Worm (Caenorhabditis elegans) whole organism, midembryonic: ENCODE results near the gene C06A1.3.

Source experiments
- T22C8.4 ChIP-seq: fragments of 200-800 bp; sonication (Bioruptor generic); IDR thresholded peaks from 2 replicates; pipeline ENCODE4 v1.3.6; 2022; ENCODE audit warnings: missing genetic modification characterization, missing compliant biosample characterization
- cog-1 ChIP-seq: sonication (generic microtip); optimal IDR thresholded peaks from 2 replicates; lab custom pipeline; 2016; ENCODE audit warnings: missing genetic modification characterization, missing compliant biosample characterization
- flt-1 ChIP-seq: fragments of 200-800 bp; sonication (Bioruptor generic); IDR thresholded peaks from 2 replicates; pipeline ENCODE4 v1.3.6; 2022; ENCODE audit warnings: missing genetic modification characterization, missing compliant biosample characterization
- klf-2 ChIP-seq: fragments of 200-800 bp; sonication (Bioruptor generic); conservative IDR thresholded peaks from 2 replicates; pipeline ENCODE4 v1.3.6; 2022; ENCODE audit warnings: missing genetic modification reagents, missing genetic modification characterization, missing compliant biosample characterization
- med-1 ChIP-seq: sonication (generic microtip); optimal IDR thresholded peaks from 2 replicates; lab custom pipeline; 2017; ENCODE audit warnings: missing genetic modification characterization, mild to moderate bottlenecking, missing compliant biosample characterization, antibody characterized with exemption, missing genetic modification reagents; ENCODE audit not compliant: insufficient read depth
- ref-1 ChIP-seq: fragments of 200-800 bp; sonication (Bioruptor generic); conservative IDR thresholded peaks from 2 replicates; pipeline ENCODE4 v1.3.6; 2022; ENCODE audit warnings: missing genetic modification reagents, missing genetic modification characterization, missing compliant biosample characterization
- tab-1 ChIP-seq: fragments of 200-800 bp; sonication (Bioruptor generic); IDR thresholded peaks from 2 replicates; pipeline ENCODE4 v1.3.6; 2022; ENCODE audit warnings: missing genetic modification characterization, missing compliant biosample characterization
- ztf-23 ChIP-seq: fragments of 200-800 bp; sonication (Bioruptor generic); IDR thresholded peaks from 2 replicates; pipeline ENCODE4 v1.3.6; 2022; ENCODE audit warnings: missing genetic modification reagents, missing genetic modification characterization, missing compliant biosample characterization
- ztf-29 ChIP-seq: fragments of 200-800 bp; sonication (Bioruptor generic); IDR thresholded peaks from 2 replicates; pipeline ENCODE4 v1.3.6; 2022; ENCODE audit warnings: missing genetic modification reagents, missing genetic modification characterization, missing compliant biosample characterization

The C06A1.3 gene

DNA sequence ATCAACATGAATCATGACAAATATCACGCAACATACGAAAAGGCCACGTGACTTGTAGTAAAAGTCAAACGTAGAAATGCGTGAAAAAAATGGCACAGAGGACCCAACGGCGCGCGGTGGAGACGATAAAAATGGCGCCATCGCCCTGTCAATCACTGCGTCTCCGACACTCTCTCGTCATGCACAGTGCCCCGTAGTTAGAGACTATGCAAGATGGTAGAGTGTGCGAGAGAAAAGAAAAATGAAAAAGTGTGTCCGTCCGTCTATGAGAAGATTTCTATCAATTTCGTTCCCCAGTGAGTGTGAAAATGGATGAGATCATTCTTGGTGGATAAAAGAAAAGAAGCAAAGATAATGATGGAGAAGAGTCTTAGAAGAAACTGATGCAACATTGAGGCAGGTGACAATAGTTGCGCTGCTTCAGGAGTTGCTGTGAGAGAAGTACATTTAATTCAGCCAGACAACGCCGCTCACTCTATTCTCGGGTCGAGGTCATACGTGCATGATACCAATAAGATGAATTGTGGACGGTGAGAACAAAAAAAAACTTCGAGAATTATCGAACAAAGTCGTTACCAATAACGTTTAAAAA is 16.5 kb upstream of the C06A1.3 start:
- TF ChIP-seq ztf-23 (GFP tag; lab: Robert Waterston, UW) (no peak), flt-1 (GFP tag; lab: Robert Waterston, UW) (0 out of 2 replicates have a peak, but pooled peaks have one; percentile 6)

DNA sequence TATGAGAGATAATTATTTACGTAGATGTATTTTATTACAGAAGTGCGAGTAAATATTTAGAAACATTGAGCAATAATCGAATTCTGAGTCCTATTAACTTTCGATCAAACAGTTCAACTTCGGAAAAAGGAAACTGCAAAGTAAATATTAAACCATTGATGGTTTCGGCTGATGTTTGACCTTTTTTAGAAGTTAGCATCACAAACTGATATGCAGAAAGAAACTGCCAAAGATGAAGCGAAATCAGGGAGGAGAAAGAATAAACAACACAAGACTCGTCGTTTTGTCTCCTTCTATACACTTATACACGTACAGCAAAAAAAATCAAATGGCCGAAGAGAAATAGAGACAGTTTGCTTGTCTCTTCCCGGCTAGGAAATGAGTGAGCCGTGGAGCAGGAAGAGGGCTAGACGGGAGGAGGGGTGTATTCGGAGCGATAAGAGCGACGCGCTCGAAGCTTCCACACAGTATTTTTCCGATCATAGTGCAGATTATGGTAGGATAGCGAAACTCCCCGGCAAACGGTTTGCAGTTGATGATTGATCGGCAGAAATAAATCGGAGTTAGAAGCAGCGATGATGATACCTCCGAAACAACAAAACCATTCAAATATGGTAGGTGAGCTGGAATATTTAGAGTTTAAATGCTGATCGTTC is 15.4 kb upstream of the C06A1.3 start:
- TF ChIP-seq T22C8.4 (no peak), ztf-23 (GFP tag; lab: Robert Waterston, UW) (no peak), flt-1 (GFP tag; lab: Robert Waterston, UW) (no peak), ztf-29 (GFP tag; lab: Robert Waterston, UW) (no peak), med-1 (GFP tag; lab: Kevin White, UChicago) (no peak), cog-1 (tag; lab: Kevin White, UChicago) (no peak), klf-2 (GFP tag; lab: Robert Waterston, UW) (no peak), tab-1 (GFP tag; lab: Robert Waterston, UW) (no peak), ref-1 (GFP tag; lab: Robert Waterston, UW) (no peak)

DNA sequence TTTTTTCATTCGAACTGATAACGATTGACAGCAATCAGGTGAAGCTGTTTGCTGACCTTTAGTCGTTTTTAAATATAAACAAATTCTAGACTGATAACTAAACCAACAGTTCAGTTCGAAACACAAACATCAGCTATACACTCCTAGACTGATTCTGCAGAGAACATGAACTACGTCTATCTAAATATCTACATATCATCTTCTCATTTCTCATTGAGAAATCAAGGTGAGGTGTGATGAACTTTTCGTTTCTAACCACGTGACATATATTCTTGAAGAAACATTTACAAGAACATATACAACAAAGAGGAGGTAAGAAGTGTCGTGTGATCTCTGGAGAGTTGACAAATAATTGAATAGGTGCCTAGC is 14.9 kb upstream of the C06A1.3 start:
- no peak for TF ChIP-seq flt-1 (GFP tag; lab: Robert Waterston, UW)
- no peak for TF ChIP-seq cog-1 (tag; lab: Kevin White, UChicago)
- no peak for TF ChIP-seq klf-2 (GFP tag; lab: Robert Waterston, UW)
- no peak for TF ChIP-seq ref-1 (GFP tag; lab: Robert Waterston, UW)
- TF ChIP-seq med-1 (GFP tag; lab: Kevin White, UChicago) = no peak
- no peak for TF ChIP-seq T22C8.4
- TF ChIP-seq ztf-23 (GFP tag; lab: Robert Waterston, UW) = no peak
- no peak for TF ChIP-seq tab-1 (GFP tag; lab: Robert Waterston, UW)
- no peak for TF ChIP-seq ztf-29 (GFP tag; lab: Robert Waterston, UW)

ce11 chrII:10558345-10558744 is 13.7 kb upstream of the C06A1.3 start:
- TF ChIP-seq ref-1 (GFP tag; lab: Robert Waterston, UW) (no peak), cog-1 (tag; lab: Kevin White, UChicago) (no peak), ztf-23 (GFP tag; lab: Robert Waterston, UW) (no peak), T22C8.4 (no peak), tab-1 (GFP tag; lab: Robert Waterston, UW) (no peak), klf-2 (GFP tag; lab: Robert Waterston, UW) (no peak), ztf-29 (GFP tag; lab: Robert Waterston, UW) (no peak), flt-1 (GFP tag; lab: Robert Waterston, UW) (no peak), med-1 (GFP tag; lab: Kevin White, UChicago) (no peak)

DNA sequence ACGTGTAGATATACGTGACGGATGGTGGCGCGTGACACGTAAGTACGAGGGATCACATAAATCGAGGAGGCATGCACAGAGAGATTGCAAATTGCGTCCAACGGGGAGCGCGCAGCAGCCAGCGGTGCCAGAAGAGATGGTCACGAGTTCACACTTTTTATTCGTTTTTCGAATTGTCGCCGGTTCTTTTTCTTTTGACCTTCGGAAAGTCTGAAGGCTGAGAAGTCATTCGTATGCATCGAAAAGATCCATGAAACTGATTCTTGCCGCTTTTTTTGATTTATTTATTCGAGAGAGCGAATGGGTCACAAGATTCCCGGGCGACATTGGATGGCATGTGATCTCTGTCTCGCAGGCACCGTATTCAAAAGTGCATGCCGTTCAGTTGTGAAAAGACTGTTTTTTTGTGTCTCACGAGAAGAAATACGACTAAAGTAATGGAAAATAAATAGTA is 13.1 kb upstream of the C06A1.3 start:
- TF ChIP-seq flt-1 (GFP tag; lab: Robert Waterston, UW) (0 out of 2 replicates have a peak, but pooled peaks have one; percentile 41), ztf-23 (GFP tag; lab: Robert Waterston, UW) (0 out of 2 replicates have a peak, but pooled peaks have one; percentile 20), T22C8.4 (no peak)

DNA sequence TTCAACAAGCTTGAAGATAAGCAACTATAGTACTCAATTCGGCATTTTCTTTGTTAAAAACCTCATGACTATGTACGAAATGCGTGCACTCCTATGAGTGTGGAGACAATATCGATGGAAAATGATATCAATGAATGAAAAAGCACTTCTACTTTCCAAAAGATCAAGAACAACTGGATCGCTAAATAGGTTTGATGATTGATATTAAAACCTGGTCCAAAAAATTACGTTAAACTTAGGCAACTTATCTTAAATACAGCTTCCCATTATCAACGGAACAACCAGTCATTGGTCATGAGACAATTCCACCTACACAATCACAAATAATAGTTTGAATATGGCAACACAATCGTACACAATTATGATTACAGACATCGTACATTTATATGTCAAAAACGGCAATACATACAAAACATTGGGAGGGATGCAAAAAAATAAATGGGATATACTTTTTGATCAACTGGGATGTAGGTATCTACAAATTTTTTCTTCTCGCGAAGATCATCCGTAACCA is 12.3 kb upstream of the C06A1.3 start:
- TF ChIP-seq flt-1 (GFP tag; lab: Robert Waterston, UW) (no peak), klf-2 (GFP tag; lab: Robert Waterston, UW) (no peak), med-1 (GFP tag; lab: Kevin White, UChicago) (no peak), ztf-23 (GFP tag; lab: Robert Waterston, UW) (no peak), ref-1 (GFP tag; lab: Robert Waterston, UW) (no peak), cog-1 (tag; lab: Kevin White, UChicago) (no peak), ztf-29 (GFP tag; lab: Robert Waterston, UW) (no peak), tab-1 (GFP tag; lab: Robert Waterston, UW) (no peak), T22C8.4 (no peak)

- peak; percentile 25 for TF ChIP-seq med-1 (GFP tag; lab: Kevin White, UChicago)
- peak; percentile 76 for TF ChIP-seq klf-2 (GFP tag; lab: Robert Waterston, UW)
- TF ChIP-seq flt-1 (GFP tag; lab: Robert Waterston, UW) = peak; percentile 94
- TF ChIP-seq tab-1 (GFP tag; lab: Robert Waterston, UW) = peak; percentile 80
- no peak for TF ChIP-seq ref-1 (GFP tag; lab: Robert Waterston, UW)
- TF ChIP-seq T22C8.4 = peak; percentile 76
- peak; percentile 99 for TF ChIP-seq cog-1 (tag; lab: Kevin White, UChicago)
- TF ChIP-seq ztf-29 (GFP tag; lab: Robert Waterston, UW) = peak; percentile 60; the same call in 1 of the 2 replicates
- TF ChIP-seq ztf-23 (GFP tag; lab: Robert Waterston, UW) = peak; percentile 94
Observed at ce11 chrII:10563368-10563767, 8.7 kb upstream of the C06A1.3 start, which contains the start of gene cdc-48.1. cdc-48.1 (minus strand) TSS chrII:10563407.

ce11 chrII:10564578-10564977 is 7.5 kb upstream of the C06A1.3 start, which contains the start of the genes C06A1.6 and C06A1.7:
C06A1.6 (minus strand) TSS chrII:10564678.
C06A1.7 (plus strand) TSS chrII:10564891.
- TF ChIP-seq med-1 (GFP tag; lab: Kevin White, UChicago) (no peak), ztf-23 (GFP tag; lab: Robert Waterston, UW) (no peak), cog-1 (tag; lab: Kevin White, UChicago) (no peak), T22C8.4 (no peak), flt-1 (GFP tag; lab: Robert Waterston, UW) (no peak), tab-1 (GFP tag; lab: Robert Waterston, UW) (no peak), ztf-29 (GFP tag; lab: Robert Waterston, UW) (no peak), ref-1 (GFP tag; lab: Robert Waterston, UW) (no peak), klf-2 (GFP tag; lab: Robert Waterston, UW) (no peak)

DNA sequence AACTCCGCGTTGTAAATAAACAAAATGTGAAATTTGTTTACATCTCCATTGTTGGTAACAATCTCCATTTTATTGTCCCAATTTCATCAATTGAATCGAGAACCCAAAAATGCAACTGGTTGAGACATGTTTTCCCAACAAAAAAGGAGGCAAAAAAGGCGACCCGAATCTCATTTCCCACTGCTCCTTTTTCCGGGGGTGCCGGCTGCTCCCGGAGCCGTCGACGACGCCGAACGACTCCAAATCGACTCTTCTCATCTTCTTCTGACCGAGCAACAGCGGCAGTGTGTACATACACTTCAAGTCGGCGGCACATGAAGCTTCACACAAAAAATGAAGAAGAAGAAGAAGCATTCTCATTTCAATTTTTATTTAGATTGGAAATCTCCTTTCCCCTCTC is 5.6 kb upstream of the C06A1.3 start:
- TF ChIP-seq klf-2 (GFP tag; lab: Robert Waterston, UW) = no peak
- no peak for TF ChIP-seq med-1 (GFP tag; lab: Kevin White, UChicago)
- no peak for TF ChIP-seq flt-1 (GFP tag; lab: Robert Waterston, UW)
- no peak for TF ChIP-seq ztf-23 (GFP tag; lab: Robert Waterston, UW)
- no peak for TF ChIP-seq tab-1 (GFP tag; lab: Robert Waterston, UW)
- TF ChIP-seq cog-1 (tag; lab: Kevin White, UChicago) = no peak
